Worm (Caenorhabditis elegans) whole organism, early embryonic: ENCODE results near the gene cyp-34A9.

ENCODE experiments used
- aly-1 ChIP-seq: sonication (generic microtip); optimal IDR thresholded peaks from 2 replicates; lab custom pipeline; 2016; ENCODE audit warnings: missing genetic modification characterization, missing compliant biosample characterization
- ama-1 ChIP-seq: fragments of 150-350 bp; optimal IDR thresholded peaks from 2 replicates; lab custom pipeline; 2014
- flt-1 ChIP-seq: fragments of 200-800 bp; sonication (Bioruptor generic); IDR thresholded peaks from 2 replicates; pipeline ENCODE4 v1.3.6; 2022; ENCODE audit warnings: missing genetic modification characterization, missing compliant biosample characterization
- hmbx-1 ChIP-seq: sonication (generic microtip); optimal IDR thresholded peaks from 2 replicates; lab custom pipeline; 2016; ENCODE audit warnings: mild to moderate bottlenecking, missing genetic modification characterization, missing compliant biosample characterization
- scrt-1 ChIP-seq: fragments of 200-800 bp; sonication (Bioruptor generic); IDR thresholded peaks from 2 replicates; pipeline ENCODE4 v1.3.6; 2022; ENCODE audit warnings: missing genetic modification characterization, missing compliant biosample characterization
- tbx-37 ChIP-seq: fragments of 200-800 bp; sonication (Bioruptor generic); conservative IDR thresholded peaks from 2 replicates; pipeline ENCODE4 v1.3.6; 2022; ENCODE audit warnings: missing genetic modification reagents, missing genetic modification characterization, missing compliant biosample characterization

DNA sequence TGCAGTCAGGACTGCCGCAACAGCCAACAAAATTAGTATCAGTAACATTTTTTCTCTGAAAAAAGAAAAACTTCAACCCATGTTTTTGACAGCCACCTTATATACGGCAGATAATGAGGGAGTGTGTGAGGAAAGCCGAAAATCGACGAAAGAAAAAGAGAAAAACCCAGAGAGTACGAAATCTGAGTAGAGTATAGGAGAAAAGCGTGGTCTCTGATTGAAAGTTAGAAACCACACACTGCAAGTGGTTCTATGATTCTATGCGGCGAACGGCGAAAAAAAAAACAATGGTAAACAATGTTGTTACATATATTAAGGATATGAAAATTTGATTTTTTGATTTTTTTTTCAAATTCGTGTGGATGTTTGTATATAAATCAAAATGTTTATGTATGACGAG is 2.6 kb downstream of the cyp-34A9 start, which contains the start of gene cyp-34A8:
- no peak for TF ChIP-seq flt-1
- TF ChIP-seq tbx-37 (GFP tag; lab: Robert Waterston, UW), result no peak
- TF ChIP-seq aly-1 (tag; lab: Kevin White, UChicago), result no peak
- TF ChIP-seq ama-1 (lab: Kevin White, UChicago), result no peak
- no peak for TF ChIP-seq scrt-1 (GFP tag; lab: Robert Waterston, UW)
- TF ChIP-seq hmbx-1, result no peak
